Fruit fly (Drosophila melanogaster) whole organism, adult: ENCODE measurements around the gene CG42711.

Experiments used
- CG12768 ChIP-seq: fragments of 200-800 bp; sonication (Bioruptor generic); optimal IDR thresholded peaks from 2 replicates; lab custom pipeline; 2017; ENCODE audit warnings: missing biosample characterization, missing genetic modification characterization, mild to moderate bottlenecking, moderate library complexity, missing genetic modification reagents
- CG7101 ChIP-seq: fragments of 200-800 bp; sonication (Bioruptor generic); optimal IDR thresholded peaks from 2 replicates; lab custom pipeline; 2018; ENCODE audit warnings: missing biosample characterization, mild to moderate bottlenecking, missing genetic modification characterization, moderate library complexity

DNA sequence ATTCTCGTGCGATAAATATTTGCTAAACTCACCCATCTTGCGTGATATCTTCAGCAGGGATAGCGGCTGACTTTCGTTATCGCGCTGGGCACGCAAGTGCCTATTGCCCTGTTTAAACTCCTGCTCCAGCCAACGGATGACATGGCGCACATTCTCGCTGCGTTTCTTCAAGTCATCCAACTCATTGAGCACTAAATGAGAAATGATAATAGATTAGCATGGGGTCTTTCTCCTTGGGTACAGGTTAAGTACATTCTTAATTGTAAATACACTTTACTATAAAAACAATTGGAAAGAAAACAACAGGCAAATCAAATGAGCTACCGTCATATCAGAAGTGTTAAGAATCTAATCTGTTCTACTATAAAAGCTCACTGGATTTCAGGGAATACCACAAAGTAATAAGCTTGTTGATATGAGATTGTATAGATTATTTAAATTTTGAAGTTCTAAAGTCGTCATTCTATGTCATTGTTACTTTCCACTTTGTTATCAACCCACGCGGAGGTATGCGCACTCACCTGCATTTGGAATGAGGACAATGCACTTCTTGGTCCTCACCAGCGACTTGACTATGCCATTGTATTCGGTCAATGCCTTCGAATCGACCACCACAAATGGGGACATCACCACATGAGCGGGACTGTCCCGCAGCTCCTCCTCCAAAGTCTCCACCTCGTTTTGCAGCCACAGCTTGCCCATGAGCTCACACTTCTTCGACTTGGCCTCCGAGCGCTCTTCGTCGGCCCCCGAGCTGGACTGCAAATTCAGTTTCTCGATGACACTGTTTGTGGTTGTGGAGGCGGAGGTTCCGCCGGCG, 30.8 kb downstream of the CG42711 start:
- TF ChIP-seq CG12768 (GFP tag; lab: Kevin White, UChicago), result no peak
- TF ChIP-seq CG7101 (tag; lab: Kevin White, UChicago), result no peak
